Fruit fly (Drosophila melanogaster): ENCODE results near the gene RpS17.

RpS17 gene

dm6 chr3L:9420054-9420818, 9.4 kb downstream of the RpS17 start:
- TF ChIP-seq CG8159 (tag; optimal IDR thresholded peaks at IDR 0.05) (peak; percentile 97), CG8301 (tag; optimal IDR thresholded peaks at IDR 0.05) (peak; percentile 93), Pif1B (GFP tag; optimal IDR thresholded peaks at IDR 0.05) (peak; percentile 96), Pif1A (GFP tag; optimal IDR thresholded peaks at IDR 0.05) (peak; percentile 94), CG4496 (GFP tag; IDR thresholded peaks at IDR 0.05) (peak; percentile 95), CG15710 (tag; optimal IDR thresholded peaks at IDR 0.05) (peak; percentile 97), CG17806 (tag; optimal IDR thresholded peaks at IDR 0.05) (peak; percentile 95), CG10348 (GFP tag; IDR thresholded peaks at IDR 0.05) (peak; percentile 80), EcR (GFP tag; optimal IDR thresholded peaks at IDR 0.05) (peak; percentile 91), gl (tag; optimal IDR thresholded peaks at IDR 0.05) (peak; percentile 91), fd96Ca (GFP tag; IDR thresholded peaks at IDR 0.05) (peak; percentile 92), rn (GFP tag; IDR thresholded peaks at IDR 0.05) (peak; percentile 74), CG14655 (GFP tag; optimal IDR thresholded peaks at IDR 0.05) (peak; percentile 92), Snoo (tag; optimal IDR thresholded peaks at IDR 0.05) (peak; percentile 94), CG13204 (GFP tag; optimal IDR thresholded peaks at IDR 0.05) (peak; percentile 86), CG32121 (GFP tag; IDR thresholded peaks at IDR 0.05) (peak; percentile 96), CG12605 (GFP tag; IDR thresholded peaks at IDR 0.05) (peak; percentile 93), D1 (tag; optimal IDR thresholded peaks at IDR 0.05) (peak; percentile 96), CG9948 (tag; optimal IDR thresholded peaks at IDR 0.05) (peak; percentile 93), CG34367 (tag; optimal IDR thresholded peaks at IDR 0.05) (peak; percentile 95), Ets98B (GFP tag; IDR thresholded peaks at IDR 0.05) (peak; percentile 96)

DNA sequence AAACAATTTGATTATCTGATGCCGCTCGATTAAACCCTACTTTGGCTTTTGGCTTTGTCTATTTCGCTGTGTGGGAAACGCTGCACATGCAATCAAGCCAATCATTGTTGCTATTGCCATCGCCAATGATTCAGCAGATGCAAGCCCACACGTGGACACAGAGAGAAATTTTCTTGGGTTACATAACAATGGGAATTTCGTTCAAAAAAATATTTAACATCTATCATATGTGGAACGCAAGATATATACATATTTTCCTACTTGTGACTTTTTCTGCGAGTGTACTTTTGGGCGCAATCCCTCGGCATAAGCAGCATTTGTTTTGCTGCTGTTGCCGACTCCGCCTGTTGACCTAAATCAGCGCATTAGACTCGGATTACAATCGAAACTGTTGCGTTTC, 10.3 kb downstream of the RpS17 start:
- TF ChIP-seq Pif1A (GFP tag; optimal IDR thresholded peaks at IDR 0.05) (peak; percentile 61), CG14655 (GFP tag; optimal IDR thresholded peaks at IDR 0.05) (peak; percentile 36), Snoo (tag; optimal IDR thresholded peaks at IDR 0.05) (peak; percentile 21), CG10348 (GFP tag; IDR thresholded peaks at IDR 0.05) (no peak), CG13204 (GFP tag; optimal IDR thresholded peaks at IDR 0.05) (no peak), CG15710 (tag; optimal IDR thresholded peaks at IDR 0.05) (peak; percentile 40), Pif1B (GFP tag; optimal IDR thresholded peaks at IDR 0.05) (peak; percentile 5), CG12605 (GFP tag; IDR thresholded peaks at IDR 0.05) (peak; percentile 62), CG8301 (tag; optimal IDR thresholded peaks at IDR 0.05) (peak; percentile 53), CG9948 (tag; optimal IDR thresholded peaks at IDR 0.05) (peak; percentile 45), CG4496 (GFP tag; IDR thresholded peaks at IDR 0.05) (peak; percentile 85), gl (tag; optimal IDR thresholded peaks at IDR 0.05) (no peak), CG8159 (tag; optimal IDR thresholded peaks at IDR 0.05) (peak; percentile 47), Ets98B (GFP tag; IDR thresholded peaks at IDR 0.05) (peak; percentile 85), D1 (tag; optimal IDR thresholded peaks at IDR 0.05) (no peak), fd96Ca (GFP tag; IDR thresholded peaks at IDR 0.05) (peak; percentile 89), rn (GFP tag; IDR thresholded peaks at IDR 0.05) (peak; percentile 60), CG32121 (GFP tag; IDR thresholded peaks at IDR 0.05) (peak; percentile 90), CG34367 (tag; optimal IDR thresholded peaks at IDR 0.05) (peak; percentile 21), CG17806 (tag; optimal IDR thresholded peaks at IDR 0.05) (peak; percentile 64), EcR (GFP tag; optimal IDR thresholded peaks at IDR 0.05) (no peak)

- no peak for TF ChIP-seq CG12605 (GFP tag; IDR thresholded peaks at IDR 0.05)
- TF ChIP-seq CG9948 (tag; optimal IDR thresholded peaks at IDR 0.05): no peak
- no peak for TF ChIP-seq Pif1A (GFP tag; optimal IDR thresholded peaks at IDR 0.05)
- TF ChIP-seq CG13204 (GFP tag; optimal IDR thresholded peaks at IDR 0.05): no peak
- no peak for TF ChIP-seq rn (GFP tag; IDR thresholded peaks at IDR 0.05)
- no peak for TF ChIP-seq CG17806 (tag; optimal IDR thresholded peaks at IDR 0.05)
- TF ChIP-seq CG34367 (tag; optimal IDR thresholded peaks at IDR 0.05): no peak
Observed at dm6 chr3L:9417288-9417687, 12.3 kb downstream of the RpS17 start, which contains the start of gene CG3982. Gene CG3982, minus strand, starts transcription at chr3L:9417388.

dm6 chr3L:9410754-9411423, 18.7 kb downstream of the RpS17 start, which contains the start of the genes CG4022 and Cpsf5:
Gene CG4022, minus strand, starts transcription at chr3L:9410832.
Gene Cpsf5, plus strand, starts transcription at chr3L:9411038.
- TF ChIP-seq CG14655 (GFP tag; optimal IDR thresholded peaks at IDR 0.05) (no peak), CG9948 (tag; optimal IDR thresholded peaks at IDR 0.05) (peak; percentile 64), Ets98B (GFP tag; IDR thresholded peaks at IDR 0.05) (peak; percentile 61), rn (GFP tag; IDR thresholded peaks at IDR 0.05) (0 out of 2 replicates have a peak, but pooled peaks have one; percentile 7), Pif1A (GFP tag; optimal IDR thresholded peaks at IDR 0.05) (peak; percentile 59), CG13204 (GFP tag; optimal IDR thresholded peaks at IDR 0.05) (no peak), CG8159 (tag; optimal IDR thresholded peaks at IDR 0.05) (peak; percentile 61), gl (tag; optimal IDR thresholded peaks at IDR 0.05) (no peak), CG32121 (GFP tag; IDR thresholded peaks at IDR 0.05) (peak; percentile 70), CG15710 (tag; optimal IDR thresholded peaks at IDR 0.05) (peak; percentile 76), fd96Ca (GFP tag; IDR thresholded peaks at IDR 0.05) (peak; percentile 65; the same call in 2 of the 3 replicates), CG10348 (GFP tag; IDR thresholded peaks at IDR 0.05) (no peak), CG34367 (tag; optimal IDR thresholded peaks at IDR 0.05) (peak; percentile 52), Pif1B (GFP tag; optimal IDR thresholded peaks at IDR 0.05) (peak; percentile 57), CG12605 (GFP tag; IDR thresholded peaks at IDR 0.05) (peak; percentile 60), EcR (GFP tag; optimal IDR thresholded peaks at IDR 0.05) (peak; percentile 64), CG4496 (GFP tag; IDR thresholded peaks at IDR 0.05) (peak; percentile 75; the same call in 2 of the 3 replicates), Snoo (tag; optimal IDR thresholded peaks at IDR 0.05) (peak; percentile 51), CG17806 (tag; optimal IDR thresholded peaks at IDR 0.05) (peak; percentile 61), CG8301 (tag; optimal IDR thresholded peaks at IDR 0.05) (peak; percentile 36)

Measured in whole organism, pupa.